Fruit fly (Drosophila melanogaster) whole organism, embryonic: ENCODE measurements around the gene P5CDh2.
A peak's percentile ranks its signal among the peaks of the same experiment; 100 is the strongest.

Experiments
- ATbp ChIP-seq: fragments of 200-800 bp; sonication (Bioruptor generic); optimal IDR thresholded peaks from 2 replicates; lab custom pipeline; 2017; ENCODE audit warnings: missing biosample characterization, mild to moderate bottlenecking, missing genetic modification characterization, missing genetic modification reagents
- Adf1 ChIP-seq: fragments of 200-800 bp; sonication (Bioruptor generic); IDR thresholded peaks from 2 replicates; pipeline ENCODE4 v1.3.6; 2022; ENCODE audit warnings: missing biosample characterization, missing genetic modification characterization
- Asciz ChIP-seq: fragments of 200-800 bp; sonication (Bioruptor generic); optimal IDR thresholded peaks from 2 replicates; lab custom pipeline; 2017; ENCODE audit warnings: missing biosample characterization, mild to moderate bottlenecking, missing genetic modification characterization, missing genetic modification reagents
- Blimp-1 ChIP-seq: fragments of 200-800 bp; sonication (Bioruptor generic); optimal IDR thresholded peaks from 3 replicates; lab custom pipeline; 2018; ENCODE audit warnings: missing biosample characterization, missing genetic modification characterization, mild to moderate bottlenecking, moderate library complexity, missing genetic modification reagents
- CG11247 ChIP-seq: fragments of 200-800 bp; sonication (Bioruptor generic); IDR thresholded peaks from 2 replicates; pipeline ENCODE4 v1.3.6; 2022; ENCODE audit warnings: missing biosample characterization, missing genetic modification characterization
- CG12391 ChIP-seq: fragments of 200-800 bp; sonication (Bioruptor generic); optimal IDR thresholded peaks from 3 replicates; lab custom pipeline; 2018; ENCODE audit warnings: missing biosample characterization, mild to moderate bottlenecking, missing genetic modification characterization, moderate library complexity
- CG13287 ChIP-seq: fragments of 200-800 bp; sonication (Bioruptor generic); IDR thresholded peaks from 2 replicates; pipeline ENCODE4 v1.3.6; 2022; ENCODE audit warnings: missing biosample characterization, missing genetic modification characterization; ENCODE audit not compliant: partially characterized antibody
- CG13775 ChIP-seq: fragments of 200-800 bp; sonication (Bioruptor generic); optimal IDR thresholded peaks from 3 replicates; lab custom pipeline; 2017; ENCODE audit warnings: missing biosample characterization, mild to moderate bottlenecking, missing genetic modification characterization
- CG13894 ChIP-seq: fragments of 200-800 bp; sonication (Bioruptor generic); optimal IDR thresholded peaks from 3 replicates; lab custom pipeline; 2018; ENCODE audit warnings: missing biosample characterization, mild to moderate bottlenecking, missing genetic modification characterization, moderate library complexity
- CG14441 ChIP-seq: fragments of 200-800 bp; sonication (Bioruptor generic); IDR thresholded peaks from 2 replicates; pipeline ENCODE4 v1.3.6; 2022; ENCODE audit warnings: missing biosample characterization, missing genetic modification characterization
- CG15269 ChIP-seq: fragments of 200-800 bp; sonication (Bioruptor generic); optimal IDR thresholded peaks from 2 replicates; lab custom pipeline; 2018; ENCODE audit warnings: missing biosample characterization, mild to moderate bottlenecking, missing genetic modification characterization, moderate library complexity
- CG15601 ChIP-seq: fragments of 200-800 bp; sonication (Bioruptor generic); optimal IDR thresholded peaks from 3 replicates; lab custom pipeline; 2019; ENCODE audit warnings: missing biosample characterization, mild to moderate bottlenecking, missing genetic modification characterization, moderate library complexity
- CG17385 ChIP-seq: fragments of 200-800 bp; sonication (Bioruptor generic); optimal IDR thresholded peaks from 3 replicates; lab custom pipeline; 2018; ENCODE audit warnings: missing biosample characterization, mild to moderate bottlenecking, missing genetic modification characterization
- CG18262 ChIP-seq: fragments of 200-800 bp; optimal IDR thresholded peaks from 3 replicates; lab custom pipeline; 2019; ENCODE audit warnings: missing biosample characterization, mild to moderate bottlenecking, missing genetic modification characterization, moderate library complexity
- CG18476 ChIP-seq: fragments of 200-800 bp; sonication (Bioruptor generic); optimal IDR thresholded peaks from 2 replicates; lab custom pipeline; 2016; ENCODE audit warnings: missing biosample characterization, mild to moderate bottlenecking, missing genetic modification characterization
- CG2120 ChIP-seq: fragments of 200-800 bp; sonication (Bioruptor generic); optimal IDR thresholded peaks from 3 replicates; lab custom pipeline; 2016; ENCODE audit warnings: missing biosample characterization, missing genetic modification characterization
- CG30403 ChIP-seq: fragments of 200-800 bp; sonication (Bioruptor generic); optimal IDR thresholded peaks from 3 replicates; lab custom pipeline; 2016; ENCODE audit warnings: missing biosample characterization, missing genetic modification characterization
- CG34422 ChIP-seq: fragments of 200-800 bp; sonication (Bioruptor generic); IDR thresholded peaks from 3 replicates; pipeline ENCODE4 v1.3.6; 2022; ENCODE audit warnings: missing biosample characterization, missing genetic modification characterization
- CG3838 ChIP-seq: fragments of 200-800 bp; sonication (Bioruptor generic); optimal IDR thresholded peaks from 3 replicates; lab custom pipeline; 2016; ENCODE audit warnings: missing biosample characterization, missing genetic modification characterization
- CG4404 ChIP-seq: fragments of 200-800 bp; sonication (Bioruptor generic); IDR thresholded peaks from 2 replicates; pipeline ENCODE4 v1.3.6; 2022; ENCODE audit warnings: missing biosample characterization, missing genetic modification characterization
- CG4617 ChIP-seq: fragments of 200-800 bp; sonication (Bioruptor generic); optimal IDR thresholded peaks from 3 replicates; lab custom pipeline; 2016; ENCODE audit warnings: missing biosample characterization, missing genetic modification characterization, borderline replicate concordance
- CG5245 ChIP-seq: fragments of 200-800 bp; sonication (Bioruptor generic); optimal IDR thresholded peaks from 3 replicates; lab custom pipeline; 2016; ENCODE audit warnings: missing biosample characterization, missing genetic modification characterization
- CG6272 ChIP-seq: fragments of 200-800 bp; sonication (Bioruptor generic); IDR thresholded peaks from 2 replicates; pipeline ENCODE4 v1.3.6; 2022; ENCODE audit warnings: missing biosample characterization, missing genetic modification characterization
- CG7357 ChIP-seq: fragments of 200-800 bp; sonication (Bioruptor generic); IDR thresholded peaks from 3 replicates; pipeline ENCODE4 v1.3.6; 2022; ENCODE audit warnings: missing biosample characterization, missing genetic modification characterization
- CG7839 ChIP-seq: fragments of 200-800 bp; sonication (Bioruptor generic); optimal IDR thresholded peaks from 3 replicates; lab custom pipeline; 2018; ENCODE audit warnings: missing biosample characterization, mild to moderate bottlenecking, missing genetic modification characterization, moderate library complexity
- CG8359 ChIP-seq: fragments of 200-800 bp; sonication (Bioruptor generic); optimal IDR thresholded peaks from 2 replicates; lab custom pipeline; 2017; ENCODE audit warnings: missing biosample characterization, mild to moderate bottlenecking, missing genetic modification characterization, borderline replicate concordance
- CG9437 ChIP-seq: fragments of 200-800 bp; sonication (Bioruptor generic); optimal IDR thresholded peaks from 2 replicates; lab custom pipeline; 2018; ENCODE audit warnings: missing biosample characterization, mild to moderate bottlenecking, missing genetic modification characterization
- Chrac-16 ChIP-seq: fragments of 200-800 bp; sonication (Bioruptor generic); optimal IDR thresholded peaks from 3 replicates; lab custom pipeline; 2016; ENCODE audit warnings: missing biosample characterization, missing genetic modification characterization
- CkIIα-i1 ChIP-seq: fragments of 200-800 bp; sonication (Bioruptor generic); IDR thresholded peaks from 2 replicates; pipeline ENCODE4 v1.3.6; 2022; ENCODE audit warnings: missing biosample characterization, missing genetic modification characterization
- E2f1 ChIP-seq: fragments of 200-800 bp; sonication (Bioruptor generic); IDR thresholded peaks from 2 replicates; pipeline ENCODE4 v1.3.6; 2022; ENCODE audit warnings: missing biosample characterization, missing genetic modification characterization
- Eip74EF ChIP-seq, 2 experiments: fragments of 200-800 bp in 1 of 2; fragments of >200 bp in 1 of 2; sonication (Bioruptor generic) in 1 of 2; optimal IDR thresholded peaks; 2 replicates each; lab custom pipeline; 2017 to 2019; ENCODE audit warnings: missing biosample characterization in 2 of 2, missing genetic modification characterization in 2 of 2, mild to moderate bottlenecking in 1 of 2, moderate library complexity in 1 of 2
- Meics ChIP-seq: fragments of 200-800 bp; sonication (Bioruptor generic); optimal IDR thresholded peaks from 2 replicates; lab custom pipeline; 2017; ENCODE audit warnings: missing biosample characterization, mild to moderate bottlenecking, missing genetic modification characterization
- Mrtf ChIP-seq: fragments of 200-800 bp; sonication (Bioruptor generic); IDR thresholded peaks from 3 replicates; pipeline ENCODE4 v1.3.6; 2022; ENCODE audit warnings: missing biosample characterization, missing genetic modification characterization
- Rfx ChIP-seq: fragments of 200-800 bp; sonication (Bioruptor generic); IDR thresholded peaks from 2 replicates; pipeline ENCODE4 v1.3.6; 2022; ENCODE audit warnings: missing biosample characterization, missing genetic modification characterization
- Xbp1 ChIP-seq: fragments of 200-800 bp; sonication (Bioruptor generic); optimal IDR thresholded peaks from 3 replicates; lab custom pipeline; 2016; ENCODE audit warnings: missing biosample characterization, mild to moderate bottlenecking, missing genetic modification characterization
- YL-1 ChIP-seq: fragments of 200-800 bp; sonication (Bioruptor generic); optimal IDR thresholded peaks from 3 replicates; lab custom pipeline; 2017; ENCODE audit warnings: missing biosample characterization, mild to moderate bottlenecking, missing genetic modification characterization
- al ChIP-seq: fragments of 200-800 bp; sonication (Bioruptor generic); IDR thresholded peaks from 2 replicates; pipeline ENCODE4 v1.3.6; 2022; ENCODE audit warnings: missing biosample characterization, missing genetic modification characterization
- az2 ChIP-seq: fragments of 200-800 bp; sonication (Bioruptor generic); optimal IDR thresholded peaks from 3 replicates; lab custom pipeline; 2016; ENCODE audit warnings: missing biosample characterization, missing genetic modification characterization
- crp ChIP-seq, 2 experiments: fragments of 200-800 bp; sonication (Bioruptor generic); optimal IDR thresholded peaks; 2 replicates in 1 of 2; 3 replicates in 1 of 2; lab custom pipeline; 2017; ENCODE audit warnings: missing biosample characterization in 2 of 2, missing genetic modification characterization in 2 of 2, mild to moderate bottlenecking in 1 of 2, moderate library complexity in 1 of 2
- esg ChIP-seq: fragments of 200-800 bp; sonication (Bioruptor generic); conservative IDR thresholded peaks from 2 replicates; pipeline ENCODE4 v1.3.6; 2022; ENCODE audit warnings: missing biosample characterization, missing genetic modification characterization
- gcm2 ChIP-seq: fragments of 200-800 bp; sonication (Bioruptor generic); optimal IDR thresholded peaks from 2 replicates; lab custom pipeline; 2016; ENCODE audit warnings: missing biosample characterization, missing genetic modification characterization
- gem ChIP-seq: fragments of 200-800 bp; sonication (Bioruptor generic); optimal IDR thresholded peaks from 2 replicates; lab custom pipeline; 2019; ENCODE audit warnings: missing biosample characterization, mild to moderate bottlenecking, missing genetic modification characterization, moderate library complexity
- ham ChIP-seq: fragments of 200-800 bp; sonication (Bioruptor generic); IDR thresholded peaks from 2 replicates; pipeline ENCODE4 v1.3.6; 2022; ENCODE audit warnings: missing biosample characterization, missing genetic modification characterization
- ind ChIP-seq: fragments of 200-800 bp; sonication (Bioruptor generic); optimal IDR thresholded peaks from 3 replicates; lab custom pipeline; 2016; ENCODE audit warnings: missing biosample characterization, missing genetic modification characterization
- lov ChIP-seq, 2 experiments: fragments of 200-800 bp in 1 of 2; fragments of >200 bp in 1 of 2; sonication (Bioruptor generic) in 1 of 2; IDR thresholded peaks in 1 of 2; optimal IDR thresholded peaks in 1 of 2; 2 replicates in 1 of 2; 3 replicates in 1 of 2; pipeline versions ENCODE4 v1.3.6 to Lab custom; 2017 to 2022; ENCODE audit warnings: missing biosample characterization in 1 of 2, missing genetic modification characterization in 1 of 2
- sens ChIP-seq: fragments of 200-800 bp; sonication (Bioruptor generic); peaks from one replicate; lab custom pipeline; 2016; ENCODE audit warnings: missing biosample characterization, missing genetic modification characterization
- trh ChIP-seq: fragments of 200-800 bp; sonication (Bioruptor generic); optimal IDR thresholded peaks from 2 replicates; lab custom pipeline; 2016; ENCODE audit warnings: missing biosample characterization, missing genetic modification characterization
- ttk ChIP-seq: fragments of 200-800 bp; sonication (Bioruptor generic); IDR thresholded peaks from 2 replicates; pipeline ENCODE4 v2.1.2; 2022; ENCODE audit warnings: missing biosample characterization, missing genetic modification characterization
- zf30C ChIP-seq: fragments of 200-800 bp; sonication (Bioruptor generic); optimal IDR thresholded peaks from 3 replicates; lab custom pipeline; 2018; ENCODE audit warnings: missing biosample characterization, mild to moderate bottlenecking, missing genetic modification characterization
- zfh2 ChIP-seq: fragments of 200-800 bp; sonication (Bioruptor generic); optimal IDR thresholded peaks from 2 replicates; lab custom pipeline; 2016; ENCODE audit warnings: missing biosample characterization, missing genetic modification characterization

P5CDh2 gene

dm6 chr3R:21887588-21888007 lies 9.9 kb downstream of the P5CDh2 start (continued):
- TF ChIP-seq CG18476 (GFP tag; lab: Kevin White, UChicago) = peak; percentile 36
- TF ChIP-seq CG14441 (GFP tag; lab: Robert Waterston, UW) = peak; percentile 47
- no peak for TF ChIP-seq CkIIα-i1
- peak; percentile 31 for TF ChIP-seq CG12391
- TF ChIP-seq E2f1 = peak; percentile 57
- TF ChIP-seq CG17385 (GFP tag; lab: Kevin White, UChicago) = no peak
- peak; percentile 79 for TF ChIP-seq CG18262 (tag; lab: Kevin White, UChicago)
- TF ChIP-seq CG4617 (GFP tag; lab: Kevin White, UChicago) = no peak
- TF ChIP-seq gcm2 (GFP tag; lab: Kevin White, UChicago) = no peak
- 0 out of 3 replicates have a peak, but pooled peaks have one; percentile 43 for TF ChIP-seq Mrtf (GFP tag; lab: Robert Waterston, UW)
- TF ChIP-seq Blimp-1 (GFP tag; lab: Kevin White, UChicago) = peak; percentile 39
- no peak for TF ChIP-seq YL-1 (GFP tag; lab: Kevin White, UChicago)
- peak; percentile 39; the same call in 1 of the 2 replicates for TF ChIP-seq esg (GFP tag; lab: Robert Waterston, UW)
- TF ChIP-seq CG13894 = no peak
- TF ChIP-seq CG15269 = no peak
- peak; percentile 38; the same call in 1 of the 2 replicates for TF ChIP-seq ttk (GFP tag; lab: Robert Waterston, UW)
- peak; percentile 11 for TF ChIP-seq CG2120 (GFP tag; lab: Kevin White, UChicago)
- peak; percentile 75 for TF ChIP-seq CG7839 (tag; lab: Kevin White, UChicago)
- TF ChIP-seq ham = no peak
- no peak for TF ChIP-seq CG8359 (GFP tag; lab: Kevin White, UChicago)
- peak; percentile 33 for TF ChIP-seq CG5245 (GFP tag; lab: Kevin White, UChicago)
- TF ChIP-seq CG13775 = peak; percentile 10
- TF ChIP-seq CG34422 (GFP tag; lab: Robert Waterston, UW) = peak; percentile 33; the same call in 2 of the 3 replicates
- TF ChIP-seq lov (optimal IDR thresholded peaks at IDR 0.05; lab: Kevin White, UChicago) = no peak
- no peak for TF ChIP-seq lov (GFP tag; IDR thresholded peaks at IDR 0.05; lab: Robert Waterston, UW)
- no peak for TF ChIP-seq CG3838
- TF ChIP-seq Rfx (GFP tag; lab: Robert Waterston, UW) = peak; percentile 45; the same call in 1 of the 2 replicates
- peak; percentile 25; the same call in 1 of the 2 replicates for TF ChIP-seq CG4404 (GFP tag; lab: Robert Waterston, UW)
- TF ChIP-seq ATbp (GFP tag; lab: Kevin White, UChicago) = peak; percentile 14
- TF ChIP-seq Eip74EF (GFP tag; optimal IDR thresholded peaks at IDR 0.05; lab: Kevin White, UChicago) = no peak
- no peak for TF ChIP-seq CG9437 (GFP tag; lab: Kevin White, UChicago)
- TF ChIP-seq Asciz (GFP tag; lab: Kevin White, UChicago) = peak; percentile 40
- peak; percentile 23; the same call in 1 of the 2 replicates for TF ChIP-seq CG6272
- TF ChIP-seq Xbp1 (GFP tag; lab: Kevin White, UChicago) = peak; percentile 42
- TF ChIP-seq CG11247 (GFP tag; lab: Robert Waterston, UW) = no peak
- no peak for TF ChIP-seq trh (GFP tag; lab: Kevin White, UChicago)
- TF ChIP-seq sens (GFP tag; lab: Kevin White, UChicago) = peak; percentile 51
- peak; percentile 0 for TF ChIP-seq Meics
- TF ChIP-seq ind (GFP tag; lab: Kevin White, UChicago) = peak; percentile 51
- TF ChIP-seq zfh2 (GFP tag; lab: Kevin White, UChicago) = no peak
- peak; percentile 45; the same call in 1 of the 3 replicates for TF ChIP-seq CG7357 (GFP tag; lab: Robert Waterston, UW)
- TF ChIP-seq al (GFP tag; lab: Robert Waterston, UW) = no peak
- TF ChIP-seq Chrac-16 = peak; percentile 18
- no peak for TF ChIP-seq CG13287
- TF ChIP-seq CG15601 (tag; lab: Kevin White, UChicago) = peak; percentile 1
- TF ChIP-seq zf30C (GFP tag; lab: Kevin White, UChicago) = no peak
- TF ChIP-seq Adf1 (GFP tag; lab: Robert Waterston, UW) = 0 out of 2 replicates have a peak, but pooled peaks have one; percentile 1
- TF ChIP-seq az2 (GFP tag; lab: Kevin White, UChicago) = peak; percentile 12
- TF ChIP-seq CG30403 (GFP tag; lab: Kevin White, UChicago) = peak; percentile 60
- TF ChIP-seq crp (GFP tag; optimal IDR thresholded peaks at IDR 0.05; lab: Kevin White, UChicago) = no peak
- TF ChIP-seq gem (tag; lab: Kevin White, UChicago) = peak; percentile 36
